Fruit fly (Drosophila melanogaster): Measurements from ENCODE around the gene VhaAC39-2.
A peak's percentile ranks its signal among the peaks of the same experiment; 100 is the strongest.

Gene VhaAC39-2

DNA sequence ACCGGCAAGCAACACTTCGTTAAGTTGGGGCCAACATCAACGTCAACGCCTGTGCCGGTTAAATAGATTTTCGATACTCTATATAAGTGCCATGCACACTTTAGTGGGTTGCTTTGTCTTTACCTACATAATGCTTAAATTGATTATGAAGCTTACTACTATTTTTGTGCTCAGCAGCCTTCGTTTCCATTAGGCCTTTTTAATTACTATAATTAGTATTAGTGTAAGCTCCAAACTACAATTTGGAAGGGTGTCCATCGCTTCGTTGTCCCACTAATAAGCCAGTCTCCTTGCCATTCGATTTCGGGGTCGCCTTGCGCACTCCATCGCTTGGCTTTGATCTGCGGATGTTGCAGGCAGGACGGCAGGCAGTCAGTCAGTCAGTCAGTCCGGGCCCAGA, 11.5 kb downstream of the VhaAC39-2 start (continued):
- TF ChIP-seq CG2875 (GFP tag; optimal IDR thresholded peaks at IDR 0.05) (no peak), crol (GFP tag; IDR thresholded peaks at IDR 0.05) (peak; percentile 1; the same call in 1 of the 2 replicates), lola (GFP tag; optimal IDR thresholded peaks at IDR 0.05) (peak in 1 of 3 experiments; percentile 2), CG32532 (GFP tag; IDR thresholded peaks at IDR 0.05) (no peak), B-H2 (GFP tag; optimal IDR thresholded peaks at IDR 0.05) (no peak), unpg (GFP tag; optimal IDR thresholded peaks at IDR 0.05) (peak; percentile 3)

DNA sequence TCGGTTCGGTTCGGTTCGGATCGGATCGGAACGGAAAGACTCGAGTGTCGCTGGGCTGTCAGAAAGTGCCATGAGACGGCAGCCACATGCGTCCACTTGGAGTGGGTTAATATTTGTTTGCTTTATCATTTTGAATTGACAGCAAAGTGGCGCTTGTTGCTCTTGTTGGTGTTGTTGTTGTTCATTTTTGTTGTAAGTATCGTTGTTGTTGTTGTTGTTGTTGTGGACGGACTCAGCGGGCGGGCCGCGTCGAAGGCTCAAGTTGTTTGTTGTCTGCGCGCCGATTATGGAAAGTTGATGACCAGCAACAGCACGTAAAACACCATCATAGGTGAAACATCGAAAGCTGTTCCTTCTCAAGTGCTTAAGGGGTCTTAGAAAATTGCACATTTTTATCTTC, 12.1 kb downstream of the VhaAC39-2 start:
- TF ChIP-seq Deaf1 (tag; optimal IDR thresholded peaks at IDR 0.05) (peak; percentile 28), pfk (GFP tag; optimal IDR thresholded peaks at IDR 0.05) (peak; percentile 57), eve (GFP tag; optimal IDR thresholded peaks at IDR 0.05) (no peak), HLH3B (GFP tag; IDR thresholded peaks at IDR 0.05) (no peak), CG11456 (GFP tag; IDR thresholded peaks at IDR 0.05) (no peak), shn (GFP tag; optimal IDR thresholded peaks at IDR 0.05) (no peak), CG3281 (GFP tag; optimal IDR thresholded peaks at IDR 0.05) (no peak), H15 (GFP tag; IDR thresholded peaks at IDR 0.05) (0 out of 3 replicates have a peak, but pooled peaks have one; percentile 10), CG4360 (GFP tag; IDR thresholded peaks at IDR 0.05) (peak; percentile 94), CG13123 (GFP tag; optimal IDR thresholded peaks at IDR 0.05) (no peak), CG10274 (GFP tag; optimal IDR thresholded peaks at IDR 0.05) (no peak), cas (GFP tag; IDR thresholded peaks at IDR 0.05) (no peak), CG1602 (GFP tag; optimal IDR thresholded peaks at IDR 0.05) (no peak), CG13624 (GFP tag; optimal IDR thresholded peaks at IDR 0.05) (no peak)

DNA sequence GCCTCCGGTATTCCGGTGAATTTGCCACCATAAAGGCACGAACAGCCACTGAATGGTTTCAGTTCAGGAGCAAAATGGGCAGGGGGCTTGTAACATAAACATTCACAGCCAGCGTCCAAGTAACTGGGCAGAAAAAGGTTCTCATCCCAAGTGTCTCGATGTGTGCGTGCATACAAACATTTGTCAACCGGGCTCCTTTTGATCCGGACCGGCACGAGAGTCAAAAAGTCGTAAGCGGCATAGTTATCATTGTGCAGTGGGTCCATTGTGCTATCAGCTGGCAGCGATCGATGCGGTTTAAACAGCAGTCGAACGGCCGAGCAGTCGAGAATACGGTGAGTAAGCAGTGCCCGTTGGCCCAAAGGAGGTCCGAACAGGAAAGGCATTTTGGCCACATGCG, 13.4 kb downstream of the VhaAC39-2 start:
- TF ChIP-seq Neu2 (GFP tag; optimal IDR thresholded peaks at IDR 0.05; ENCODE audit: borderline replicate concordance) (peak; percentile 94), tll (GFP tag; optimal IDR thresholded peaks at IDR 0.05) (peak in 1 of 2 experiments; percentile 0), zen (tag; optimal IDR thresholded peaks at IDR 0.05) (peak; percentile 33), caup (GFP tag; optimal IDR thresholded peaks at IDR 0.05; ENCODE audit: severe bottlenecking) (no peak)

DNA sequence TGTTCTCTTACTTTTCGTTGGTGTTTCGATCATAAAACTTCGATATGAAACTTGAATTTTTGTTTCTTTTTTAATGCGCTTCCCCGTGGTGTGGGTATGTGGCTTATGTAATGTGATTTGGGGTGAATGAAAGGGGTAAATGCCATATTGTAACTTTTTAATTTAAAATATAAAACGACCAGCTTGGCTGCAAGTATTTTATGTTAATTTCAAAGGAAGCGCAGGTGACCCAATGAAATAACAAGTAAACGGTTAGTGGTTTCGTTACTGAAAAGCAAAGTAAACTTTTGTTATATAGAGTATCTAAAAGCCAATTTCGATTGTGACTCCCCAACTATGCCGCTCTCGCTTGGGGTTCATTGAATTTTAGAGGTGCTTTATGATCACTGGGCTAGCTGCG, 14.5 kb downstream of the VhaAC39-2 start:
- TF ChIP-seq Pdp1 (GFP tag; optimal IDR thresholded peaks at IDR 0.05), result peak in 1 of 2 experiments; percentile 29
- no peak for TF ChIP-seq bcd (GFP tag; optimal IDR thresholded peaks at IDR 0.05)
- TF ChIP-seq CG9797 (GFP tag; optimal IDR thresholded peaks at IDR 0.05), result no peak
- no peak for TF ChIP-seq bigmax (GFP tag; optimal IDR thresholded peaks at IDR 0.05)
- TF ChIP-seq Drgx (GFP tag; IDR thresholded peaks at IDR 0.05), result 0 out of 2 replicates have a peak, but pooled peaks have one; percentile 23
- TF ChIP-seq CG2712 (tag; optimal IDR thresholded peaks at IDR 0.05), result peak; percentile 29
- TF ChIP-seq sens (GFP tag), result peak; percentile 66
- TF ChIP-seq E2f1 (GFP tag; IDR thresholded peaks at IDR 0.05), result peak; percentile 14; the same call in 1 of the 2 replicates
- peak; percentile 64 for TF ChIP-seq Med (GFP tag)
- no peak for TF ChIP-seq Oaz (GFP tag; IDR thresholded peaks at IDR 0.05)
- peak; percentile 52 for TF ChIP-seq D19A (tag; optimal IDR thresholded peaks at IDR 0.05)
- TF ChIP-seq C15 (GFP tag; IDR thresholded peaks at IDR 0.05), result no peak
- TF ChIP-seq sd (tag; optimal IDR thresholded peaks at IDR 0.05), result peak; percentile 2
- TF ChIP-seq mam (GFP tag; optimal IDR thresholded peaks at IDR 0.05), result no peak
- TF ChIP-seq CG11504 (tag; optimal IDR thresholded peaks at IDR 0.05), result peak; percentile 20
- no peak for TF ChIP-seq Poxn (GFP tag; IDR thresholded peaks at IDR 0.05)
- TF ChIP-seq CG1603 (tag; optimal IDR thresholded peaks at IDR 0.05), result no peak
- TF ChIP-seq gem (tag; optimal IDR thresholded peaks at IDR 0.05), result peak; percentile 5
- TF ChIP-seq CG9215 (GFP tag; IDR thresholded peaks at IDR 0.05), result no peak
- TF ChIP-seq Aef1 (GFP tag; IDR thresholded peaks at IDR 0.05), result no peak
- TF ChIP-seq CG14050 (GFP tag; IDR thresholded peaks at IDR 0.05), result no peak
- TF ChIP-seq row (GFP tag; IDR thresholded peaks at IDR 0.05), result peak; percentile 51; the same call in 1 of the 3 replicates
- no peak for TF ChIP-seq CG31441 (GFP tag; IDR thresholded peaks at IDR 0.05)
- no peak for TF ChIP-seq CG2116 (GFP tag; optimal IDR thresholded peaks at IDR 0.05)

All from whole organism, embryonic.